ENCODE assay signal across 6 fruit fly cellular contexts in genomic region chr3R:9436358-9436972, dm6.
TF ChIP-seq lines count a peak whose summit lies in the region.

No protein-coding gene starts in this region.

- no peak for TF ChIP-seq CTCF in whole organism, embryonic (GFP tag; optimal IDR thresholded peaks at IDR 0.05; lab: Kevin White, UChicago)

TF ChIP-seq in whole organism, 6 proteins besides CTCF, POLR2A, EP300 and RAD21:
- TF ChIP-seq pan (optimal IDR thresholded peaks at IDR 0.05; lab: Kevin White, UChicago) (no peak), Dll (optimal IDR thresholded peaks at IDR 0.05; lab: Kevin White, UChicago) (peak; percentile 85)

TF ChIP-seq in whole organism, adult, 20 proteins besides CTCF, POLR2A, EP300 and RAD21:
- TF ChIP-seq CG5204 (GFP tag; optimal IDR thresholded peaks at IDR 0.05; lab: Kevin White, UChicago) (no peak), Mnt (GFP tag; optimal IDR thresholded peaks at IDR 0.05; lab: Kevin White, UChicago) (peak; percentile 17), bab1 (GFP tag; optimal IDR thresholded peaks at IDR 0.05; lab: Kevin White, UChicago) (peak; percentile 9), pad (GFP tag; optimal IDR thresholded peaks at IDR 0.05; lab: Kevin White, UChicago) (no peak), kay (GFP tag; lab: Kevin White, UChicago; ENCODE audit: borderline replicate concordance) (no peak), CG12768 (GFP tag; optimal IDR thresholded peaks at IDR 0.05; lab: Kevin White, UChicago) (peak; percentile 26), Crg-1 (GFP tag; optimal IDR thresholded peaks at IDR 0.05; lab: Kevin White, UChicago) (no peak), toe (GFP tag; optimal IDR thresholded peaks at IDR 0.05; lab: Kevin White, UChicago) (no peak)

TF ChIP-seq in whole organism, embryonic, 481 proteins besides CTCF, POLR2A, EP300 and RAD21 (continues in another document):
- TF ChIP-seq CG13624 (GFP tag; optimal IDR thresholded peaks at IDR 0.05; lab: Kevin White, UChicago) (no peak), CG6854 (GFP tag; optimal IDR thresholded peaks at IDR 0.05; lab: Kevin White, UChicago) (no peak), H15 (GFP tag; IDR thresholded peaks at IDR 0.05; lab: Robert Waterston, UW) (no peak), CG10654 (GFP tag; optimal IDR thresholded peaks at IDR 0.05; lab: Kevin White, UChicago) (no peak), CG11723 (GFP tag; optimal IDR thresholded peaks at IDR 0.05; lab: Kevin White, UChicago) (no peak), CG8478 (optimal IDR thresholded peaks at IDR 0.05; lab: Kevin White, UChicago) (no peak), luna (GFP tag; optimal IDR thresholded peaks at IDR 0.05; lab: Kevin White, UChicago) (no peak), gro (GFP tag; optimal IDR thresholded peaks at IDR 0.05; lab: Kevin White, UChicago) (peak; percentile 42), pho (GFP tag; optimal IDR thresholded peaks at IDR 0.05; lab: Kevin White, UChicago) (no peak), CG13123 (GFP tag; optimal IDR thresholded peaks at IDR 0.05; lab: Kevin White, UChicago) (no peak), CG12236 (GFP tag; optimal IDR thresholded peaks at IDR 0.05; lab: Kevin White, UChicago) (no peak), crc (GFP tag; optimal IDR thresholded peaks at IDR 0.05; lab: Kevin White, UChicago) (no peak), trh (GFP tag; optimal IDR thresholded peaks at IDR 0.05; lab: Kevin White, UChicago) (no peak), Ets97D (GFP tag; optimal IDR thresholded peaks at IDR 0.05; lab: Kevin White, UChicago) (no peak), CG7928 (GFP tag; optimal IDR thresholded peaks at IDR 0.05; lab: Kevin White, UChicago) (no peak), Pdp1 (GFP tag; optimal IDR thresholded peaks at IDR 0.05; lab: Kevin White, UChicago) (peak in 1 of 2 experiments; percentile 90), CG7357 (GFP tag; IDR thresholded peaks at IDR 0.05; lab: Robert Waterston, UW) (no peak), psq (GFP tag; optimal IDR thresholded peaks at IDR 0.05; lab: Kevin White, UChicago) (no peak), cas (GFP tag; IDR thresholded peaks at IDR 0.05; lab: Robert Waterston, UW) (no peak), z (GFP tag; IDR thresholded peaks at IDR 0.05; lab: Robert Waterston, UW) (peak; percentile 87), az2 (GFP tag; optimal IDR thresholded peaks at IDR 0.05; lab: Kevin White, UChicago) (no peak), Nf-YB (GFP tag; optimal IDR thresholded peaks at IDR 0.05; lab: Kevin White, UChicago) (no peak)

TF ChIP-seq in whole organism, prepupa, 60 proteins besides CTCF, POLR2A, EP300 and RAD21:
- TF ChIP-seq CG15336 (GFP tag; IDR thresholded peaks at IDR 0.05; lab: Robert Waterston, UW) (peak; percentile 23; the same call in 1 of the 2 replicates), CG3919 (GFP tag; optimal IDR thresholded peaks at IDR 0.05; lab: Kevin White, UChicago) (no peak), CG6163 (GFP tag; IDR thresholded peaks at IDR 0.05; lab: Robert Waterston, UW) (0 out of 3 replicates have a peak, but pooled peaks have one; percentile 12), Hr39 (GFP tag; optimal IDR thresholded peaks at IDR 0.05; lab: Kevin White, UChicago) (no peak), svp (GFP tag; lab: Kevin White, UChicago) (peak; percentile 61), fkh (GFP tag; optimal IDR thresholded peaks at IDR 0.05; lab: Kevin White, UChicago) (peak; percentile 63), vri (GFP tag; optimal IDR thresholded peaks at IDR 0.05; lab: Kevin White, UChicago) (peak; percentile 80), eg (GFP tag; IDR thresholded peaks at IDR 0.05; lab: Robert Waterston, UW) (peak; percentile 46; the same call in 2 of the 3 replicates), CG8119 (GFP tag; IDR thresholded peaks at IDR 0.05; lab: Robert Waterston, UW) (0 out of 3 replicates have a peak, but pooled peaks have one; percentile 17)
TF ChIP-seq in whole organism, prepupa: peak in this region for 7.

TF ChIP-seq in whole organism, pupa, 21 proteins besides CTCF, POLR2A, EP300 and RAD21:
- TF ChIP-seq CG10348 (GFP tag; IDR thresholded peaks at IDR 0.05; lab: Robert Waterston, UW) (no peak), D1 (tag; optimal IDR thresholded peaks at IDR 0.05; lab: Kevin White, UChicago) (no peak), Ets98B (GFP tag; IDR thresholded peaks at IDR 0.05; lab: Robert Waterston, UW) (peak; percentile 7; the same call in 1 of the 2 replicates), CG32121 (GFP tag; IDR thresholded peaks at IDR 0.05; lab: Robert Waterston, UW) (no peak), CG34367 (tag; optimal IDR thresholded peaks at IDR 0.05; lab: Kevin White, UChicago) (no peak), CG4496 (GFP tag; IDR thresholded peaks at IDR 0.05; lab: Robert Waterston, UW) (0 out of 3 replicates have a peak, but pooled peaks have one; percentile 41)

TF ChIP-seq in whole organism, wandering third instar larva, 38 proteins besides CTCF, POLR2A, EP300 and RAD21:
- TF ChIP-seq dl (GFP tag; optimal IDR thresholded peaks at IDR 0.05; lab: Kevin White, UChicago; ENCODE audit: insufficient read depth in 1 of 2, partially characterized antibody in 2 of 2) (peak; percentile 88 to 93), Hnf4 (GFP tag; optimal IDR thresholded peaks at IDR 0.05; lab: Kevin White, UChicago) (no peak), OdsH (GFP tag; optimal IDR thresholded peaks at IDR 0.05; lab: Kevin White, UChicago) (peak; percentile 8), Dif (GFP tag; optimal IDR thresholded peaks at IDR 0.05; lab: Kevin White, UChicago; ENCODE audit: partially characterized antibody) (peak; percentile 96), CrebA (GFP tag; optimal IDR thresholded peaks at IDR 0.05; lab: Kevin White, UChicago; ENCODE audit: borderline replicate concordance) (peak; percentile 27), Hr83 (GFP tag; optimal IDR thresholded peaks at IDR 0.05; lab: Kevin White, UChicago; ENCODE audit: poor library complexity, severe bottlenecking) (peak; percentile 20), Vsx2 (GFP tag; optimal IDR thresholded peaks at IDR 0.05; lab: Kevin White, UChicago; ENCODE audit: partially characterized antibody) (peak; percentile 60), Abd-B (GFP tag; optimal IDR thresholded peaks at IDR 0.05; lab: Kevin White, UChicago) (no peak), foxo (GFP tag; optimal IDR thresholded peaks at IDR 0.05; lab: Kevin White, UChicago) (peak in 1 of 2 experiments; percentile 17), h (GFP tag; optimal IDR thresholded peaks at IDR 0.05; lab: Kevin White, UChicago) (peak; percentile 34), HLH106 (tag; optimal IDR thresholded peaks at IDR 0.05; lab: Kevin White, UChicago) (no peak), Jra (GFP tag; optimal IDR thresholded peaks at IDR 0.05; lab: Kevin White, UChicago) (peak; percentile 9), Myc (optimal IDR thresholded peaks at IDR 0.05; lab: Kevin White, UChicago) (no peak), psq (GFP tag; optimal IDR thresholded peaks at IDR 0.05; lab: Kevin White, UChicago) (peak; percentile 31), Dfd (GFP tag; optimal IDR thresholded peaks at IDR 0.05; lab: Kevin White, UChicago) (no peak)
